Fruit fly (Drosophila melanogaster) whole organism, prepupa: Measurements from ENCODE around the gene CG12693.
A peak's percentile ranks its signal among the peaks of the same experiment; 100 is the strongest.

Experiments
- Blimp-1 ChIP-seq: fragments of 200-800 bp; sonication (Bioruptor generic); optimal IDR thresholded peaks from 3 replicates; lab custom pipeline; 2017; ENCODE audit warnings: missing biosample characterization, missing genetic modification characterization, mild to moderate bottlenecking, moderate library complexity, missing genetic modification reagents
- CG10631 ChIP-seq: fragments of 200-800 bp; sonication (Bioruptor generic); optimal IDR thresholded peaks from 2 replicates; lab custom pipeline; 2016; ENCODE audit warnings: missing biosample characterization, missing genetic modification characterization
- CG10669 ChIP-seq: fragments of 200-800 bp; sonication (Bioruptor generic); optimal IDR thresholded peaks from 3 replicates; lab custom pipeline; 2018; ENCODE audit warnings: missing biosample characterization, mild to moderate bottlenecking, missing genetic modification characterization, moderate library complexity
- CG11294 ChIP-seq: fragments of 200-800 bp; sonication (Bioruptor generic); IDR thresholded peaks from 2 replicates; pipeline ENCODE4 v1.3.6; 2022; ENCODE audit warnings: missing biosample characterization, missing genetic modification characterization
- CG11762 ChIP-seq: fragments of 200-800 bp; sonication (Bioruptor generic); optimal IDR thresholded peaks from 3 replicates; lab custom pipeline; 2016; ENCODE audit warnings: missing biosample characterization, missing genetic modification characterization; ENCODE audit not compliant: insufficient read depth
- CG11902 ChIP-seq: fragments of 200-800 bp; sonication (Bioruptor generic); optimal IDR thresholded peaks from 3 replicates; lab custom pipeline; 2016; ENCODE audit warnings: missing biosample characterization, missing genetic modification characterization
- CG3032 ChIP-seq: fragments of 200-800 bp; optimal IDR thresholded peaks from 2 replicates; lab custom pipeline; 2019; ENCODE audit warnings: missing biosample characterization, mild to moderate bottlenecking, missing genetic modification characterization, moderate library complexity
- CG31627 ChIP-seq: fragments of 200-800 bp; sonication (Bioruptor generic); optimal IDR thresholded peaks from 3 replicates; lab custom pipeline; 2016; ENCODE audit warnings: missing biosample characterization, missing genetic modification characterization
- CG34406 ChIP-seq: fragments of 200-800 bp; sonication (Bioruptor generic); optimal IDR thresholded peaks from 3 replicates; lab custom pipeline; 2016; ENCODE audit warnings: missing biosample characterization, missing genetic modification characterization
- CG3919 ChIP-seq: fragments of 200-800 bp; sonication (Bioruptor generic); optimal IDR thresholded peaks from 3 replicates; lab custom pipeline; 2016; ENCODE audit warnings: missing biosample characterization, missing genetic modification characterization
- CG4318 ChIP-seq: fragments of 200-800 bp; sonication (Bioruptor generic); optimal IDR thresholded peaks from 3 replicates; lab custom pipeline; 2017; ENCODE audit warnings: missing biosample characterization, mild to moderate bottlenecking, missing genetic modification characterization
- CG6163 ChIP-seq: fragments of 200-800 bp; sonication (Bioruptor generic); IDR thresholded peaks from 3 replicates; pipeline ENCODE4 v1.3.6; 2022; ENCODE audit warnings: missing biosample characterization, missing genetic modification characterization
- CG6276 ChIP-seq: fragments of 200-800 bp; sonication (Bioruptor generic); optimal IDR thresholded peaks from 2 replicates; lab custom pipeline; 2017; ENCODE audit warnings: missing biosample characterization, mild to moderate bottlenecking, missing genetic modification characterization
- CG6792 ChIP-seq: fragments of 200-800 bp; sonication (Bioruptor generic); optimal IDR thresholded peaks from 3 replicates; lab custom pipeline; 2016; ENCODE audit warnings: missing biosample characterization, missing genetic modification characterization
- CG6854 ChIP-seq: fragments of 200-800 bp; sonication (Bioruptor generic); optimal IDR thresholded peaks from 2 replicates; lab custom pipeline; 2017; ENCODE audit warnings: missing biosample characterization, mild to moderate bottlenecking, missing genetic modification characterization
- CG7368 ChIP-seq: fragments of 200-800 bp; sonication (Bioruptor generic); optimal IDR thresholded peaks from 3 replicates; lab custom pipeline; 2016; ENCODE audit warnings: missing biosample characterization, missing genetic modification characterization
- CG8119 ChIP-seq: fragments of 200-800 bp; sonication (Bioruptor generic); IDR thresholded peaks from 3 replicates; pipeline ENCODE4 v1.3.6; 2022; ENCODE audit warnings: missing biosample characterization, missing genetic modification characterization
- CG8319 ChIP-seq: fragments of 200-800 bp; sonication (Bioruptor generic); optimal IDR thresholded peaks from 3 replicates; lab custom pipeline; 2016; ENCODE audit warnings: missing biosample characterization, missing genetic modification characterization
- CG8632 ChIP-seq: fragments of 200-800 bp; sonication (Bioruptor generic); optimal IDR thresholded peaks from 3 replicates; lab custom pipeline; 2016; ENCODE audit warnings: missing biosample characterization, missing genetic modification characterization
- CG9139 ChIP-seq: fragments of 200-800 bp; sonication (Bioruptor generic); optimal IDR thresholded peaks from 3 replicates; lab custom pipeline; 2017; ENCODE audit warnings: missing biosample characterization, mild to moderate bottlenecking, missing genetic modification characterization
- Eip75B ChIP-seq: fragments of 200-800 bp; sonication (Bioruptor generic); optimal IDR thresholded peaks from 3 replicates; lab custom pipeline; 2016; ENCODE audit warnings: missing biosample characterization, missing genetic modification characterization
- Eip78C ChIP-seq: fragments of 200-800 bp; sonication (Bioruptor generic); peaks from one replicate; lab custom pipeline; 2016; ENCODE audit warnings: missing biosample characterization, missing genetic modification characterization
- Eip93F ChIP-seq: fragments of 200-800 bp; sonication (Bioruptor generic); optimal IDR thresholded peaks from 2 replicates; lab custom pipeline; 2016; ENCODE audit warnings: missing biosample characterization, mild to moderate bottlenecking, missing genetic modification characterization
- Ets96B ChIP-seq: fragments of 200-800 bp; optimal IDR thresholded peaks from 2 replicates; lab custom pipeline; 2019; ENCODE audit warnings: missing biosample characterization, mild to moderate bottlenecking, missing genetic modification characterization, moderate library complexity
- Hr38 ChIP-seq: sonication (Bioruptor generic); optimal IDR thresholded peaks from 2 replicates; lab custom pipeline; 2016; ENCODE audit warnings: missing biosample characterization, missing genetic modification characterization
- Hr4 ChIP-seq: fragments of 200-800 bp; sonication (Bioruptor generic); optimal IDR thresholded peaks from 3 replicates; lab custom pipeline; 2016; ENCODE audit warnings: missing biosample characterization, missing genetic modification characterization
- Lpt ChIP-seq: fragments of 200-800 bp; sonication (Bioruptor generic); optimal IDR thresholded peaks from 3 replicates; lab custom pipeline; 2016; ENCODE audit warnings: missing biosample characterization, missing genetic modification characterization
- Met ChIP-seq: fragments of 200-800 bp; sonication (Bioruptor generic); optimal IDR thresholded peaks from 3 replicates; lab custom pipeline; 2016; ENCODE audit warnings: missing biosample characterization, missing genetic modification characterization
- OdsH ChIP-seq: fragments of 200-800 bp; sonication (Bioruptor generic); optimal IDR thresholded peaks from 3 replicates; lab custom pipeline; 2016; ENCODE audit warnings: missing biosample characterization, missing genetic modification characterization
- Smox ChIP-seq: fragments of 200-800 bp; sonication (Bioruptor generic); optimal IDR thresholded peaks from 3 replicates; lab custom pipeline; 2016; ENCODE audit warnings: missing biosample characterization, missing genetic modification characterization
- Sox102F ChIP-seq: fragments of 200-800 bp; sonication (Bioruptor generic); optimal IDR thresholded peaks from 2 replicates; lab custom pipeline; 2016; ENCODE audit warnings: missing biosample characterization, mild to moderate bottlenecking, missing genetic modification characterization
- Sox14 ChIP-seq: fragments of 200-800 bp; sonication (Bioruptor generic); optimal IDR thresholded peaks from 3 replicates; lab custom pipeline; 2016; ENCODE audit warnings: missing biosample characterization, missing genetic modification characterization
- Sox15 ChIP-seq: fragments of 200-800 bp; sonication (Bioruptor generic); optimal IDR thresholded peaks from 3 replicates; lab custom pipeline; 2016; ENCODE audit warnings: missing biosample characterization, missing genetic modification characterization
- achi ChIP-seq: fragments of 200-800 bp; sonication (Bioruptor generic); optimal IDR thresholded peaks from 3 replicates; lab custom pipeline; 2016; ENCODE audit warnings: missing biosample characterization, missing genetic modification characterization
- cyc ChIP-seq: fragments of 200-800 bp; sonication (Bioruptor generic); optimal IDR thresholded peaks from 3 replicates; lab custom pipeline; 2016; ENCODE audit warnings: missing biosample characterization, missing genetic modification characterization
- dac ChIP-seq: fragments of 200-800 bp; sonication (Bioruptor generic); optimal IDR thresholded peaks from 2 replicates; lab custom pipeline; 2017; ENCODE audit warnings: missing biosample characterization, mild to moderate bottlenecking, missing genetic modification characterization
- dsx ChIP-seq: fragments of 200-800 bp; optimal IDR thresholded peaks from 3 replicates; lab custom pipeline; 2019; ENCODE audit warnings: missing biosample characterization, mild to moderate bottlenecking, missing genetic modification characterization, moderate library complexity; ENCODE audit not compliant: poor library complexity, severe bottlenecking
- eg ChIP-seq: fragments of 200-800 bp; sonication (Bioruptor generic); IDR thresholded peaks from 3 replicates; pipeline ENCODE4 v1.3.6; 2022; ENCODE audit warnings: missing biosample characterization, missing genetic modification characterization
- esn ChIP-seq: fragments of 200-800 bp; sonication (Bioruptor generic); optimal IDR thresholded peaks from 2 replicates; lab custom pipeline; 2016; ENCODE audit warnings: missing biosample characterization, mild to moderate bottlenecking, missing genetic modification characterization, moderate library complexity
- fd59A ChIP-seq: fragments of 200-800 bp; sonication (Bioruptor generic); optimal IDR thresholded peaks from 2 replicates; lab custom pipeline; 2017; ENCODE audit warnings: missing biosample characterization, mild to moderate bottlenecking, missing genetic modification characterization, missing genetic modification reagents
- fd85E ChIP-seq: fragments of 200-800 bp; sonication (Bioruptor generic); optimal IDR thresholded peaks from 3 replicates; lab custom pipeline; 2016; ENCODE audit warnings: missing biosample characterization, missing genetic modification characterization
- fkh ChIP-seq: fragments of 200-800 bp; sonication (Bioruptor generic); optimal IDR thresholded peaks from 3 replicates; lab custom pipeline; 2017; ENCODE audit warnings: missing biosample characterization, mild to moderate bottlenecking, missing genetic modification characterization, moderate library complexity
- lz ChIP-seq: fragments of 200-800 bp; sonication (Bioruptor generic); optimal IDR thresholded peaks from 3 replicates; lab custom pipeline; 2016; ENCODE audit warnings: missing biosample characterization, missing genetic modification characterization
- net ChIP-seq: fragments of 200-800 bp; sonication (Bioruptor generic); optimal IDR thresholded peaks from 3 replicates; lab custom pipeline; 2016; ENCODE audit warnings: missing biosample characterization, missing genetic modification characterization
- pdm3 ChIP-seq: fragments of 200-800 bp; sonication (Bioruptor generic); optimal IDR thresholded peaks from 3 replicates; lab custom pipeline; 2016; ENCODE audit warnings: missing biosample characterization, missing genetic modification characterization
- salr ChIP-seq, 2 experiments: fragments of 200-800 bp; sonication (Bioruptor generic); optimal IDR thresholded peaks; 3 replicates each; lab custom pipeline; 2016 to 2018; ENCODE audit warnings: missing biosample characterization in 2 of 2, missing genetic modification characterization in 2 of 2, mild to moderate bottlenecking in 1 of 2
- spab ChIP-seq: fragments of 200-800 bp; sonication (Bioruptor generic); optimal IDR thresholded peaks from 2 replicates; lab custom pipeline; 2017; ENCODE audit warnings: missing biosample characterization, mild to moderate bottlenecking, missing genetic modification characterization, missing genetic modification reagents
- topi ChIP-seq: fragments of 200-800 bp; sonication (Bioruptor generic); optimal IDR thresholded peaks from 3 replicates; lab custom pipeline; 2016; ENCODE audit warnings: missing biosample characterization, missing genetic modification characterization
- vri ChIP-seq: fragments of 200-800 bp; sonication (Bioruptor generic); optimal IDR thresholded peaks from 3 replicates; lab custom pipeline; 2016; ENCODE audit warnings: missing biosample characterization, mild to moderate bottlenecking, missing genetic modification characterization

The CG12693 gene

DNA sequence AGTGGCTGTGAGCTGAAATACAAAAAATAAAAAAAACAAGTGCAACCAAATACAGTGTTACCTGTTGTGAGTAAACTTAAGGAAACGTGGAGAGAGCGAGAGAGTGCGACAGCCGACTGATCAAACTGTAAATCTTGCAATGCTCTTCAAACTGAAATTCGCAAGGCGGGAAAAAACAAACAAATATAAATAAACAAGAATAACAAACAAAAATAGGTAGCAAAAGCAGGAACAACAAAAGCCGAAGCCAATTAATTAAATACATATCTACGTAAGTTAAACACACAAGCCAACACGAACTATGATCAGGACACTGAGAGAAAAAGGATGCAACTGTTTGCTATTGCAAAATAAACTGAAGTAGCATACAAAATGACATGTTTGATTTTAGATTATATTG is 3.9 kb downstream of the CG12693 start:
- TF ChIP-seq topi (GFP tag; lab: Kevin White, UChicago) (no peak), CG10669 (GFP tag; lab: Kevin White, UChicago) (peak; percentile 33), salr (GFP tag; optimal IDR thresholded peaks at IDR 0.05; lab: Kevin White, UChicago) (peak in 1 of 2 experiments; percentile 13), eg (GFP tag; lab: Robert Waterston, UW) (peak; percentile 37; the same call in 2 of the 3 replicates), Eip78C (GFP tag; lab: Kevin White, UChicago) (peak; percentile 70), CG6163 (peak; percentile 51; the same call in 1 of the 3 replicates), net (GFP tag; lab: Kevin White, UChicago) (no peak)

DNA sequence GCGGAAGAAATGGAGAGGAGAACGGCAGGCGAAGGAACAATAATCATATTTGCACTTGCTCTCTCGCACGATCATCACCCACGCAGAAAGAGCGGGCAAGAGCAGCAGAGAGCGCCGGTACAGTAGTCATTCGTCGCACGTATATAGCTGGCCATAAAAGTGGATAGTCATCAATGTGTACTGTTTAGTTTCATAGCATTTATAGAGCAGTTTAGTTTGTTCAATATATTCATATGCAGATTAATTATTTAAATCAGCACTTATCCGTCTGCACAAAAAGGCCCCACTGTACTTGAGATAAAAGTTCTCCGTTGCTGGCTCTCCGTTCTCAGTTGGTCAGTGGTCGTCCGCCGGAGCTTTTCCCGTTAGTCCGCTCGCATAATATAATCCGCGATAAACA is 4.5 kb downstream of the CG12693 start:
- TF ChIP-seq dac (GFP tag; lab: Kevin White, UChicago) (peak; percentile 95), Lpt (GFP tag; lab: Kevin White, UChicago) (peak; percentile 98), fkh (GFP tag; lab: Kevin White, UChicago) (peak; percentile 87), esn (GFP tag; lab: Kevin White, UChicago) (peak; percentile 99), CG10631 (GFP tag; lab: Kevin White, UChicago) (peak; percentile 99), Eip78C (GFP tag; lab: Kevin White, UChicago) (peak; percentile 99), Ets96B (tag; lab: Kevin White, UChicago) (peak; percentile 97), CG3032 (peak; percentile 97), Sox102F (GFP tag; lab: Kevin White, UChicago) (peak; percentile 99), cyc (GFP tag; lab: Kevin White, UChicago) (peak; percentile 100), CG6792 (GFP tag; lab: Kevin White, UChicago) (peak; percentile 99), CG11762 (GFP tag; lab: Kevin White, UChicago) (peak; percentile 98), CG8119 (GFP tag; lab: Robert Waterston, UW) (peak; percentile 99), Blimp-1 (peak; percentile 96), CG8632 (GFP tag; lab: Kevin White, UChicago) (peak; percentile 99), Eip75B (GFP tag; lab: Kevin White, UChicago) (peak; percentile 99), Sox14 (GFP tag; lab: Kevin White, UChicago) (peak; percentile 99), spab (GFP tag; lab: Kevin White, UChicago) (peak; percentile 95), CG3919 (GFP tag; lab: Kevin White, UChicago) (peak; percentile 99), eg (GFP tag; lab: Robert Waterston, UW) (peak; percentile 99), CG31627 (GFP tag; lab: Kevin White, UChicago) (peak; percentile 100), pdm3 (GFP tag; lab: Kevin White, UChicago) (peak; percentile 99), CG4318 (GFP tag; lab: Kevin White, UChicago) (peak; percentile 97), lz (GFP tag; lab: Kevin White, UChicago) (peak; percentile 99), fd59A (peak; percentile 98), CG7368 (GFP tag; lab: Kevin White, UChicago) (peak; percentile 98), CG9139 (GFP tag; lab: Kevin White, UChicago) (peak; percentile 94), Sox15 (GFP tag; lab: Kevin White, UChicago) (peak; percentile 99), CG6163 (peak; percentile 100), CG6276 (GFP tag; lab: Kevin White, UChicago) (peak; percentile 97), Met (GFP tag; lab: Kevin White, UChicago) (peak; percentile 99), Hr4 (GFP tag; lab: Kevin White, UChicago) (peak; percentile 98), CG8319 (GFP tag; lab: Kevin White, UChicago) (peak; percentile 99), salr (GFP tag; optimal IDR thresholded peaks at IDR 0.05; lab: Kevin White, UChicago) (peak; percentile 91 to 97), fd85E (GFP tag; lab: Kevin White, UChicago) (peak; percentile 94), OdsH (peak; percentile 99), CG11294 (GFP tag; lab: Robert Waterston, UW) (peak; percentile 99), vri (GFP tag; lab: Kevin White, UChicago) (peak; percentile 98), Smox (peak; percentile 99), topi (GFP tag; lab: Kevin White, UChicago) (peak; percentile 99), CG34406 (GFP tag; lab: Kevin White, UChicago) (peak; percentile 99), CG11902 (GFP tag; lab: Kevin White, UChicago) (peak; percentile 99), Eip93F (GFP tag; lab: Kevin White, UChicago) (peak; percentile 98), CG6854 (GFP tag; lab: Kevin White, UChicago) (peak; percentile 98), net (GFP tag; lab: Kevin White, UChicago) (peak; percentile 97), achi (peak; percentile 98), dsx (peak; percentile 94), Hr38 (peak; percentile 93)
